Worm (Caenorhabditis elegans) whole organism, L1 larva: Measurements from ENCODE around the gene Y37E11B.5.

Source experiments
- C16A3.4 ChIP-seq: fragments of 150-350 bp; optimal IDR thresholded peaks from 2 replicates; lab custom pipeline; 2014; ENCODE audit warnings: missing biosample characterization, missing genetic modification characterization
- Y116A8C.19 ChIP-seq: sonication (generic microtip); optimal IDR thresholded peaks from 2 replicates; lab custom pipeline; 2016; ENCODE audit warnings: missing compliant biosample characterization, missing genetic modification characterization, borderline replicate concordance
- alr-1 ChIP-seq: fragments of 200-800 bp; sonication (Bioruptor generic); optimal IDR thresholded peaks from 2 replicates; lab custom pipeline; 2018; ENCODE audit warnings: borderline replicate concordance, mild to moderate bottlenecking, missing genetic modification characterization, missing compliant biosample characterization
- aly-2 ChIP-seq: fragments of 150-350 bp; optimal IDR thresholded peaks from 2 replicates; lab custom pipeline; 2014; ENCODE audit warnings: missing biosample characterization, missing genetic modification characterization
- ama-1 ChIP-seq: fragments of 150-350 bp; optimal IDR thresholded peaks from 2 replicates; lab custom pipeline; 2014
- blmp-1 ChIP-seq: fragments of 150-350 bp; optimal IDR thresholded peaks from 2 replicates; lab custom pipeline; 2014; ENCODE audit warnings: missing biosample characterization, missing genetic modification characterization
- ceh-63 ChIP-seq: fragments of 200-800 bp; sonication (Bioruptor generic); optimal IDR thresholded peaks from 2 replicates; lab custom pipeline; 2018; ENCODE audit warnings: mild to moderate bottlenecking, missing genetic modification characterization, missing compliant biosample characterization
- ceh-90 ChIP-seq: sonication (generic microtip); optimal IDR thresholded peaks from 2 replicates; lab custom pipeline; 2016; ENCODE audit warnings: missing genetic modification characterization, missing compliant biosample characterization
- dpl-1 ChIP-seq, 3 experiments: fragments of 150-350 bp in 2 of 3; sonication (generic microtip) in 1 of 3; optimal IDR thresholded peaks; 2 replicates each; lab custom pipeline; 2014 to 2017; ENCODE audit warnings: missing biosample characterization in 3 of 3, missing genetic modification characterization in 3 of 3, missing genetic modification reagents in 3 of 3
- efl-1 ChIP-seq, 4 experiments: fragments of 150-350 bp; optimal IDR thresholded peaks in 3 of 4; peaks in 1 of 4; 1 replicate in 1 of 4; 2 replicates in 3 of 4; lab custom pipeline; 2014; ENCODE audit warnings: missing biosample characterization in 2 of 4, missing genetic modification characterization in 2 of 4, missing genetic modification reagents in 2 of 4
- egl-13 ChIP-seq: sonication (generic microtip); optimal IDR thresholded peaks from 2 replicates; lab custom pipeline; 2016; ENCODE audit warnings: missing genotype, missing genetic modification reagents, missing genetic modification characterization, missing compliant biosample characterization
- egl-27 ChIP-seq, 2 experiments: fragments of 150-350 bp in 1 of 2; sonication (generic microtip); optimal IDR thresholded peaks; 3 replicates each; lab custom pipeline; 2017 to 2018; ENCODE audit warnings: missing biosample characterization in 2 of 2, missing genetic modification characterization in 2 of 2, missing genetic modification reagents in 2 of 2
- ets-5 ChIP-seq: fragments of 200-800 bp; sonication (Bioruptor generic); IDR thresholded peaks from 2 replicates; pipeline ENCODE4 v1.3.6; 2022; ENCODE audit warnings: missing genetic modification characterization, missing compliant biosample characterization
- grh-1 ChIP-seq: fragments of 200-800 bp; sonication (Bioruptor generic); IDR thresholded peaks from 2 replicates; pipeline ENCODE4 v1.3.6; 2022; ENCODE audit warnings: missing genetic modification reagents, missing genetic modification characterization, missing compliant biosample characterization
- hlh-4 ChIP-seq: sonication (generic microtip); optimal IDR thresholded peaks from 2 replicates; lab custom pipeline; 2016; ENCODE audit warnings: mild to moderate bottlenecking, missing genetic modification characterization, missing compliant biosample characterization
- hpl-2 ChIP-seq: fragments of 150-350 bp; optimal IDR thresholded peaks from 2 replicates; lab custom pipeline; 2014; ENCODE audit warnings: missing biosample characterization, missing genetic modification reagents, missing genetic modification characterization
- isw-1 ChIP-seq: fragments of 200-800 bp; sonication (Bioruptor generic); IDR thresholded peaks from 2 replicates; pipeline ENCODE4 v1.3.6; 2022; ENCODE audit warnings: missing genetic modification characterization, missing compliant biosample characterization
- lin-13 ChIP-seq: fragments of 150-350 bp; optimal IDR thresholded peaks from 2 replicates; lab custom pipeline; 2014; ENCODE audit warnings: missing biosample characterization, missing genetic modification reagents, missing genetic modification characterization
- lin-15B ChIP-seq: fragments of 150-350 bp; sonication (generic microtip); optimal IDR thresholded peaks from 3 replicates; lab custom pipeline; 2014; ENCODE audit warnings: missing biosample characterization, missing genetic modification characterization
- lin-35 ChIP-seq, 2 experiments: fragments of 150-350 bp; optimal IDR thresholded peaks; 2 replicates each; lab custom pipeline; 2014; ENCODE audit warnings: missing biosample characterization in 2 of 2, missing genetic modification characterization in 2 of 2, missing genetic modification reagents in 2 of 2
- lin-39 ChIP-seq: fragments of 150-350 bp; optimal IDR thresholded peaks from 2 replicates; lab custom pipeline; 2014; ENCODE audit warnings: missing biosample characterization, missing genetic modification reagents, missing genetic modification characterization
- lir-3 ChIP-seq: sonication (generic microtip); optimal IDR thresholded peaks from 2 replicates; lab custom pipeline; 2016; ENCODE audit warnings: mild to moderate bottlenecking, missing genetic modification characterization, moderate library complexity, missing compliant biosample characterization; ENCODE audit not compliant: poor library complexity
- lsy-2 ChIP-seq, 2 experiments: fragments of 150-350 bp; optimal IDR thresholded peaks; 2 replicates each; lab custom pipeline; 2014; ENCODE audit warnings: missing biosample characterization in 2 of 2, missing genetic modification characterization in 2 of 2
- mdl-1 ChIP-seq, 2 experiments: fragments of 150-350 bp; optimal IDR thresholded peaks; 2 replicates each; lab custom pipeline; 2014 to 2017; ENCODE audit warnings: missing biosample characterization in 2 of 2, missing genetic modification characterization in 2 of 2, inconsistent platforms in 1 of 2
- mef-2 ChIP-seq: fragments of 150-350 bp; optimal IDR thresholded peaks from 2 replicates; lab custom pipeline; 2014; ENCODE audit warnings: missing biosample characterization, missing genetic modification characterization
- mep-1 ChIP-seq: fragments of 150-350 bp; optimal IDR thresholded peaks from 2 replicates; lab custom pipeline; 2014; ENCODE audit warnings: missing biosample characterization, missing genetic modification characterization
- nhr-12 ChIP-seq: sonication (generic microtip); optimal IDR thresholded peaks from 2 replicates; lab custom pipeline; 2017; ENCODE audit warnings: missing biosample characterization, missing genetic modification characterization
- nhr-28 ChIP-seq: fragments of 150-350 bp; optimal IDR thresholded peaks from 2 replicates; lab custom pipeline; 2014; ENCODE audit warnings: missing biosample characterization, missing genetic modification characterization
- nhr-71 ChIP-seq: sonication (generic microtip); optimal IDR thresholded peaks from 2 replicates; lab custom pipeline; 2016; ENCODE audit warnings: mild to moderate bottlenecking, missing genetic modification characterization, moderate library complexity, missing compliant biosample characterization
- nhr-85 ChIP-seq: sonication (generic microtip); peaks from one replicate; lab custom pipeline; 2016; ENCODE audit warnings: missing genetic modification characterization, inconsistent platforms, missing compliant biosample characterization
- pax-3 ChIP-seq: fragments of 200-800 bp; sonication (Bioruptor generic); optimal IDR thresholded peaks from 2 replicates; lab custom pipeline; 2018; ENCODE audit warnings: mild to moderate bottlenecking, missing genetic modification characterization, moderate library complexity, missing compliant biosample characterization
- rnt-1 ChIP-seq: sonication (generic microtip); optimal IDR thresholded peaks from 2 replicates; lab custom pipeline; 2016; ENCODE audit warnings: mild to moderate bottlenecking, missing genetic modification characterization, moderate library complexity, missing compliant biosample characterization
- skn-1 ChIP-seq: fragments of 150-350 bp; optimal IDR thresholded peaks from 2 replicates; lab custom pipeline; 2014; ENCODE audit warnings: missing biosample characterization, missing genetic modification characterization
- sptf-1 ChIP-seq: fragments of 150-350 bp; optimal IDR thresholded peaks from 2 replicates; lab custom pipeline; 2014; ENCODE audit warnings: missing biosample characterization, missing genetic modification characterization
- tlp-1 ChIP-seq: fragments of 150-350 bp; optimal IDR thresholded peaks from 2 replicates; lab custom pipeline; 2014; ENCODE audit warnings: missing biosample characterization, missing genetic modification characterization
- unc-62 ChIP-seq: fragments of 150-350 bp; optimal IDR thresholded peaks from 2 replicates; lab custom pipeline; 2014; ENCODE audit warnings: missing biosample characterization, missing genetic modification reagents, missing genetic modification characterization
- zag-1 ChIP-seq: fragments of 150-350 bp; optimal IDR thresholded peaks from 2 replicates; lab custom pipeline; 2014; ENCODE audit warnings: missing biosample characterization, missing genetic modification characterization
- ztf-11 ChIP-seq, 2 experiments: sonication (generic microtip); optimal IDR thresholded peaks; 2 replicates each; lab custom pipeline; 2016 to 2017; ENCODE audit warnings: missing genetic modification characterization in 2 of 2, missing biosample characterization in 1 of 2, missing compliant biosample characterization in 1 of 2
- ztf-4 ChIP-seq: fragments of 150-350 bp; optimal IDR thresholded peaks from 2 replicates; lab custom pipeline; 2014; ENCODE audit warnings: missing biosample characterization, missing genetic modification characterization

The Y37E11B.5 gene

DNA sequence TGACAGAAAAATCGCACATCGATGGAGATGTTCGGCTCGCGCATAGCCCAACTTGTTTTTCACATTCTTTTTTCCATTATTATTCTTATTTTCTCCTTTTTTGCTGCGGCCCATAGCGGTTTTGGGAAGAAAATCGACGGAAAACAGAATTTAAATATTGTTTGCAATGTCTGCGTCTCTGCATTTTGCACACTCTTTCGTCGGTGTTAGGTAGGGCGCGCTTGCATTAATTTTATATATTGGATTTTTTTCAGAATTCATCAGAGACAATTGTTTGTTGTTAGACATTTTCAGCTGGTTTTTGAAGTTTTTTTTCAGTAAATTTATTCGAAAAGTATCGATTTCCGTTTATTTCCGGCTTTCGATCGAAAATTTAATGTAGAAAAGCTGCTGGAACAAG is 774 bp upstream of the Y37E11B.5 start, which contains the start of gene Y37E11B.6:
Gene Y37E11B.6 (minus strand): TSS at position 181 of the 400 bp plus-strand sequence.
- TF ChIP-seq mep-1 (tag; lab: Kevin White, UChicago) (no peak), lin-13 (GFP tag; lab: Kevin White, UChicago) (no peak), sptf-1 (tag; lab: Kevin White, UChicago) (no peak), egl-13 (tag; lab: Kevin White, UChicago) (no peak), isw-1 (GFP tag; lab: Robert Waterston, UW) (no peak), nhr-71 (no peak), mdl-1 (tag; optimal IDR thresholded peaks at IDR 0.05; lab: Kevin White, UChicago) (no peak), hpl-2 (GFP tag; lab: Kevin White, UChicago) (no peak), lir-3 (tag; lab: Kevin White, UChicago) (no peak), grh-1 (no peak), lin-35 (GFP tag; optimal IDR thresholded peaks at IDR 0.05; lab: Kevin White, UChicago) (peak; percentile 4 to 13), rnt-1 (no peak), pax-3 (tag; lab: Kevin White, UChicago) (no peak), nhr-28 (no peak), alr-1 (tag; lab: Kevin White, UChicago) (no peak), lin-15B (tag; lab: Kevin White, UChicago) (no peak), dpl-1 (GFP tag; optimal IDR thresholded peaks at IDR 0.05; lab: Kevin White, UChicago) (peak in 1 of 3 experiments; percentile 44), ama-1 (no peak), blmp-1 (tag; lab: Kevin White, UChicago) (peak; percentile 18), zag-1 (tag; lab: Kevin White, UChicago) (no peak), nhr-12 (tag; lab: Kevin White, UChicago) (no peak), ceh-90 (tag; lab: Kevin White, UChicago) (no peak), egl-27 (tag; optimal IDR thresholded peaks at IDR 0.05; lab: Kevin White, UChicago) (no peak), ztf-11 (tag; optimal IDR thresholded peaks at IDR 0.05; lab: Kevin White, UChicago) (no peak), Y116A8C.19 (tag; lab: Kevin White, UChicago) (no peak), lsy-2 (tag; optimal IDR thresholded peaks at IDR 0.05; lab: Kevin White, UChicago) (peak in 1 of 2 experiments; percentile 17), efl-1 (optimal IDR thresholded peaks at IDR 0.05; lab: Kevin White, UChicago) (peak; percentile 24 to 50), efl-1 (GFP tag; optimal IDR thresholded peaks at IDR 0.05 in 1 of 2; lab: Kevin White, UChicago) (peak; percentile 51 to 82), tlp-1 (no peak), nhr-85 (tag; lab: Kevin White, UChicago) (peak; percentile 40), skn-1 (tag; lab: Kevin White, UChicago) (no peak), ceh-63 (no peak), mef-2 (tag; lab: Kevin White, UChicago) (no peak)

DNA sequence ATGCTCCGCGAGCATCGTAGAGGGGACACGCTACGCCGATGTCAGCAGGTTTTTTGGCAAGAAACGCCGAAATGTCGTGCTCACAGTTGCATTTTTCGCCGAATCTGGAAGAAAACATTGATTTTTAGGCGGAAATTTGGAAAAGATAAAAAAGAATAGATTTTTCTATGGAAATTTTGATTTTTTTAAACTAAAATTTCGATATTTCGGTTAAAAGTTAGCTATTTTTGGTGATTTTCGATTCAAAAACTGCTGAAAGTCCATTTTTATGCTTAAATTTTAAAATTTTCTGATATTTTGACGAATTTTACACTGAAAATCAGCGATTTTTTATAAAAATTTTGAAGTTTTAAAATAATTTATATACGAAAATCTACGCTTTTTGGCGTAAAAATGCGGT is 996 bp downstream of the Y37E11B.5 start:
- TF ChIP-seq aly-2 (tag; lab: Kevin White, UChicago), result no peak
- no peak for TF ChIP-seq blmp-1 (tag; lab: Kevin White, UChicago)
- TF ChIP-seq lin-13 (GFP tag; lab: Kevin White, UChicago), result no peak
- no peak for TF ChIP-seq lin-39 (tag; lab: Kevin White, UChicago)
- no peak for TF ChIP-seq hlh-4 (tag; lab: Kevin White, UChicago)
- no peak for TF ChIP-seq isw-1 (GFP tag; lab: Robert Waterston, UW)
- no peak for TF ChIP-seq Y116A8C.19 (tag; lab: Kevin White, UChicago)
- TF ChIP-seq ama-1, result no peak
- TF ChIP-seq, all 84 proteins: peak for 0

DNA sequence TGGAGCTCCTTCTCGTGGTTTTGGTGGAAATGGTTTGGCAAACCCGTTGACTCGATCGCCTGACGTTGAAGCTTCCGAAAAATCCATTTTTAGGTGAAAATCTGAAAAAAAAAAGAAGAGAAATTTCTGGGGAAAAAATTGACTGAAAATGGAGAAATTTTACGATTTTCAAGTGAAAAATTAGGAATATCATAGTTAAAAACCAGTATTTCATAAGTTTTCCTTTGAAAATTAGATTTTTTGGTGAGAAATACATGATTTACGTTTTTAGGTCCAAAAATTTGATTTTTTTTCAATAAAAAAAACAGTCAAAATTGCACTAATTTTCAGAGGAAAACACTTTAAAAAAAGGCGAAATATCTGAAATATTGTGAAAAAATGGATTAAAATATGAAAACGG is 4.8 kb downstream of the Y37E11B.5 start, which contains the start of gene taf-2:
Gene taf-2 (minus strand): TSS at position 101 of the 400 bp plus-strand sequence.
- no peak for TF ChIP-seq C16A3.4 (tag; lab: Kevin White, UChicago)
- TF ChIP-seq Y116A8C.19 (tag; lab: Kevin White, UChicago), result no peak
- TF ChIP-seq ets-5 (GFP tag; lab: Robert Waterston, UW), result no peak
- no peak for TF ChIP-seq ztf-4 (tag; lab: Kevin White, UChicago)
- no peak for TF ChIP-seq unc-62
